Worm (Caenorhabditis elegans): ENCODE data around the gene pup-2.
A peak's percentile ranks its signal among the peaks of the same experiment; 100 is the strongest.

pup-2 gene

DNA sequence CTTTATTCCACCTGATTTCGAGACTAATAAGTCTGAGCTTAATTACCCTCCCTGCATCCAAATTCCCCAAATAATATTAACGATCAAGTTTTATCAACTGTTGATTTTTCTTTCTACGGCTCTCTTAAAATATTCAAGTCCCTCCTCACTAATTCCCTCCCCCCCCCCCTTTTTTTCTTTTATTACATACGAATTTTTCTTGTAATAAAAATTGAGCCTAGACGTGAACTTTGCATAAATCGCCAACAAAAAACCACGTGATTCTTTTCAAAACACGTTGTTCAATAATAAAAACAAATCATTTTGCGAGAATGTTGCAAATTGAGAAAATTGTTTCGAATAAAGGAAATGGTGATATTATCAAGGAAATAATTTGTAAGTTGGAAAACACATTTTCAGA is 2.7 kb downstream of the pup-2 start, which contains the start of gene K10D2.8:
TSS of gene K10D2.8 (plus strand) at position 301 of the 400 bp plus-strand sequence.
- TF ChIP-seq rec-8 (tag; optimal IDR thresholded peaks at IDR 0.05): no peak
- no peak for TF ChIP-seq Y79H2A.3 (GFP tag; conservative IDR thresholded peaks at IDR 0.05)
- TF ChIP-seq ekl-4 (GFP tag; IDR thresholded peaks at IDR 0.05): 0 out of 2 replicates have a peak, but pooled peaks have one; percentile 2
- TF ChIP-seq let-607 (tag; optimal IDR thresholded peaks at IDR 0.05): no peak
- no peak for TF ChIP-seq B0019.2 (GFP tag; conservative IDR thresholded peaks at IDR 0.05)

DNA sequence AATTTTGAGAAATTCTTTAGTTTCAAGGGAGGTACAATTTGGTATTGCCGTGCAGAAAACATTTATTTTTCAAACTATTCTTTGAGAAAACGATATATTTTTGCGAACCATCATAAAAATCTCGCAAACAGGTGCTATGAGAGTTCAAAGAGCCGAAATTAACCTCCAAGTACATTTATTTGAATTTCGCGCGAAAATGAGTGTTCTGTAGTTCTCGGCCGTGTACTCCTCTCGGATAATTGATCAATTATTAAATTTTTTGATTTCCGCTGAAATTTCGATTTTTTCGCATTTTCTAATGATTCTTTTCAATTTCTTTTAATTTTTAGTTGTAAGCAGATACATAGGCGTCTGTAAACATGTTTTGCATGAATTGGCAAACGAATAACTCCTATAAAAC is 4.5 kb downstream of the pup-2 start:
- TF ChIP-seq lag-1 (GFP tag; IDR thresholded peaks at IDR 0.05): no peak
- TF ChIP-seq D2030.7 (GFP tag; IDR thresholded peaks at IDR 0.05): no peak
- TF ChIP-seq unc-62 (GFP tag; optimal IDR thresholded peaks at IDR 0.05): no peak
- no peak for TF ChIP-seq F10E7.11 (tag; optimal IDR thresholded peaks at IDR 0.05)
- peak; percentile 63 for TF ChIP-seq madf-6 (GFP tag; IDR thresholded peaks at IDR 0.05)
- no peak for TF ChIP-seq cebp-1 (GFP tag; IDR thresholded peaks at IDR 0.05)
- no peak for TF ChIP-seq cebp-1 (tag; optimal IDR thresholded peaks at IDR 0.05)
- no peak for TF ChIP-seq Y67H2A.10 (GFP tag; conservative IDR thresholded peaks at IDR 0.05)
- TF ChIP-seq ama-1 (optimal IDR thresholded peaks at IDR 0.05): no peak
- no peak for TF ChIP-seq ama-1 (GFP tag; optimal IDR thresholded peaks at IDR 0.05)
- no peak for TF ChIP-seq athp-1 (tag; optimal IDR thresholded peaks at IDR 0.05)
- no peak for TF ChIP-seq snpc-4 (GFP tag; optimal IDR thresholded peaks at IDR 0.05)
- TF ChIP-seq snpc-4 (tag; optimal IDR thresholded peaks at IDR 0.05): no peak
- TF ChIP-seq ceh-79 (tag; optimal IDR thresholded peaks at IDR 0.05): no peak
- TF ChIP-seq F33H1.4 (GFP tag; IDR thresholded peaks at IDR 0.05): peak; percentile 37
- no peak for TF ChIP-seq F49E8.2 (tag; optimal IDR thresholded peaks at IDR 0.05; ENCODE audit: insufficient read depth)
- 0 out of 2 replicates have a peak, but pooled peaks have one; percentile 16 for TF ChIP-seq attf-3 (GFP tag; conservative IDR thresholded peaks at IDR 0.05)
- TF ChIP-seq snpc-1.3 (tag; optimal IDR thresholded peaks at IDR 0.05; ENCODE audit: insufficient read depth): no peak
- no peak for TF ChIP-seq ztf-28 (GFP tag; IDR thresholded peaks at IDR 0.05)
- no peak for TF ChIP-seq C17E4.6 (GFP tag; IDR thresholded peaks at IDR 0.05)
- TF ChIP-seq attf-6 (GFP tag; IDR thresholded peaks at IDR 0.05): no peak
- no peak for TF ChIP-seq Y56A3A.18 (GFP tag; IDR thresholded peaks at IDR 0.05)
- no peak for TF ChIP-seq snpc-1.1 (tag; optimal IDR thresholded peaks at IDR 0.05; ENCODE audit: insufficient read depth)
- no peak for TF ChIP-seq egrh-3 (GFP tag; IDR thresholded peaks at IDR 0.05)
- no peak for TF ChIP-seq nfyb-1 (GFP tag; IDR thresholded peaks at IDR 0.05)
- no peak for TF ChIP-seq sea-2 (GFP tag; IDR thresholded peaks at IDR 0.05)
- TF ChIP-seq ekl-4 (GFP tag; IDR thresholded peaks at IDR 0.05): no peak
- TF ChIP-seq efl-1 (GFP tag; optimal IDR thresholded peaks at IDR 0.05): peak; percentile 42
- TF ChIP-seq hrde-1 (tag; optimal IDR thresholded peaks at IDR 0.05; ENCODE audit: borderline replicate concordance): no peak
- TF ChIP-seq lin-26 (GFP tag; IDR thresholded peaks at IDR 0.05): no peak
- no peak for TF ChIP-seq hlh-12 (tag; optimal IDR thresholded peaks at IDR 0.05)
- no peak for TF ChIP-seq Y79H2A.3 (GFP tag; conservative IDR thresholded peaks at IDR 0.05)
- no peak for TF ChIP-seq ccch-3 (GFP tag; optimal IDR thresholded peaks at IDR 0.05)
- no peak for TF ChIP-seq F55B11.4 (tag; optimal IDR thresholded peaks at IDR 0.05; ENCODE audit: borderline replicate concordance, insufficient read depth)
- TF ChIP-seq C06A6.2 (GFP tag; conservative IDR thresholded peaks at IDR 0.05): no peak
- no peak for TF ChIP-seq bed-1 (GFP tag; IDR thresholded peaks at IDR 0.05)
- no peak for TF ChIP-seq F57C9.4 (tag; optimal IDR thresholded peaks at IDR 0.05)
- TF ChIP-seq egl-18 (GFP tag; IDR thresholded peaks at IDR 0.05): no peak
- TF ChIP-seq ceh-100 (GFP tag; IDR thresholded peaks at IDR 0.05): no peak
- TF ChIP-seq tbx-9 (tag; optimal IDR thresholded peaks at IDR 0.05; ENCODE audit: borderline replicate concordance): no peak
- TF ChIP-seq zfh-2 (GFP tag; conservative IDR thresholded peaks at IDR 0.05): no peak
- no peak for TF ChIP-seq cebp-2 (GFP tag; IDR thresholded peaks at IDR 0.05)
- no peak for TF ChIP-seq B0019.2 (GFP tag; conservative IDR thresholded peaks at IDR 0.05)
- peak; percentile 80 for TF ChIP-seq lin-54 (GFP tag; optimal IDR thresholded peaks at IDR 0.05)

Measured in whole organism, young adult.